Fruit fly (Drosophila melanogaster): ENCODE results near the gene Naa20A.

Gene Naa20A

dm6 chrX:19592309-19592708 lies 30.6 kb downstream of the Naa20A start, which contains the start of gene CG14205:
Gene CG14205, plus strand, starts transcription at chrX:19592609.
- TF ChIP-seq woc (GFP tag; optimal IDR thresholded peaks at IDR 0.05) (no peak), Sp1 (GFP tag; optimal IDR thresholded peaks at IDR 0.05) (no peak), dmrt93B (GFP tag; optimal IDR thresholded peaks at IDR 0.05) (no peak), h (GFP tag; optimal IDR thresholded peaks at IDR 0.05) (no peak), fru (GFP tag; optimal IDR thresholded peaks at IDR 0.05) (no peak), Myc (optimal IDR thresholded peaks at IDR 0.05) (no peak), jim (GFP tag; optimal IDR thresholded peaks at IDR 0.05) (no peak), br (GFP tag; optimal IDR thresholded peaks at IDR 0.05) (no peak), pan (optimal IDR thresholded peaks at IDR 0.05) (no peak), psq (GFP tag; optimal IDR thresholded peaks at IDR 0.05) (no peak), foxo (GFP tag; optimal IDR thresholded peaks at IDR 0.05) (no peak)

dm6 chrX:19590579-19590978 lies 32.3 kb downstream of the Naa20A start:
- no peak for TF ChIP-seq usp (GFP tag; optimal IDR thresholded peaks at IDR 0.05)

- no peak for TF ChIP-seq CrebA (GFP tag; optimal IDR thresholded peaks at IDR 0.05; ENCODE audit: borderline replicate concordance)
- no peak for TF ChIP-seq rgr (GFP tag; optimal IDR thresholded peaks at IDR 0.05)
- no peak for TF ChIP-seq ey (GFP tag; optimal IDR thresholded peaks at IDR 0.05)
- TF ChIP-seq Mio (GFP tag; optimal IDR thresholded peaks at IDR 0.05), result no peak
- TF ChIP-seq psq (GFP tag; optimal IDR thresholded peaks at IDR 0.05), result no peak
- TF ChIP-seq dl (GFP tag; optimal IDR thresholded peaks at IDR 0.05; ENCODE audit: insufficient read depth in 1 of 2, partially characterized antibody in 2 of 2), result no peak
- TF ChIP-seq Abd-B (GFP tag; optimal IDR thresholded peaks at IDR 0.05), result no peak
- TF ChIP-seq Sp1 (GFP tag; optimal IDR thresholded peaks at IDR 0.05), result no peak
- TF ChIP-seq GATAd (GFP tag; optimal IDR thresholded peaks at IDR 0.05), result no peak
- TF ChIP-seq jim (GFP tag; optimal IDR thresholded peaks at IDR 0.05), result no peak
- no peak for TF ChIP-seq pan (optimal IDR thresholded peaks at IDR 0.05)
Observed at dm6 chrX:19590070-19590469, 32.8 kb downstream of the Naa20A start, which contains the start of gene CG14219. Gene CG14219, minus strand, starts transcription at chrX:19590170.

dm6 chrX:19585142-19585541 lies 37.7 kb downstream of the Naa20A start:
- no peak for TF ChIP-seq dl (GFP tag; optimal IDR thresholded peaks at IDR 0.05; ENCODE audit: insufficient read depth in 1 of 2, partially characterized antibody in 2 of 2)
- TF ChIP-seq jim (GFP tag; optimal IDR thresholded peaks at IDR 0.05), result no peak
- no peak for TF ChIP-seq N (GFP tag; optimal IDR thresholded peaks at IDR 0.05)
- TF ChIP-seq lola (GFP tag; optimal IDR thresholded peaks at IDR 0.05), result no peak
- TF ChIP-seq Vsx2 (GFP tag; optimal IDR thresholded peaks at IDR 0.05; ENCODE audit: partially characterized antibody), result no peak
- TF ChIP-seq Dif (GFP tag; optimal IDR thresholded peaks at IDR 0.05; ENCODE audit: partially characterized antibody), result no peak
- TF ChIP-seq Dfd (GFP tag; optimal IDR thresholded peaks at IDR 0.05), result no peak
- no peak for TF ChIP-seq sv (GFP tag; optimal IDR thresholded peaks at IDR 0.05)
- TF ChIP-seq br (GFP tag; optimal IDR thresholded peaks at IDR 0.05), result no peak
- no peak for TF ChIP-seq usp (GFP tag; optimal IDR thresholded peaks at IDR 0.05)
- TF ChIP-seq Hr78 (GFP tag; optimal IDR thresholded peaks at IDR 0.05), result no peak
- no peak for TF ChIP-seq Myc (optimal IDR thresholded peaks at IDR 0.05)
- TF ChIP-seq dsf (GFP tag; optimal IDR thresholded peaks at IDR 0.05; ENCODE audit: borderline replicate concordance), result no peak
- TF ChIP-seq h (GFP tag; optimal IDR thresholded peaks at IDR 0.05), result no peak
- no peak for TF ChIP-seq sage (GFP tag; optimal IDR thresholded peaks at IDR 0.05)
- no peak for TF ChIP-seq Jra (GFP tag; optimal IDR thresholded peaks at IDR 0.05)
- TF ChIP-seq OdsH (GFP tag; optimal IDR thresholded peaks at IDR 0.05), result no peak

dm6 chrX:19583317-19583716 lies 39.6 kb downstream of the Naa20A start, which contains the start of gene CG14204:
Gene CG14204, plus strand, starts transcription at chrX:19583617.
- TF ChIP-seq br (GFP tag; optimal IDR thresholded peaks at IDR 0.05) (no peak), Hr83 (GFP tag; optimal IDR thresholded peaks at IDR 0.05; ENCODE audit: poor library complexity, severe bottlenecking) (no peak), pan (optimal IDR thresholded peaks at IDR 0.05) (no peak), rgr (GFP tag; optimal IDR thresholded peaks at IDR 0.05) (no peak), h (GFP tag; optimal IDR thresholded peaks at IDR 0.05) (no peak), Vsx2 (GFP tag; optimal IDR thresholded peaks at IDR 0.05; ENCODE audit: partially characterized antibody) (no peak), dmrt93B (GFP tag; optimal IDR thresholded peaks at IDR 0.05) (no peak)

Measured in whole organism, wandering third instar larva.